Fruit fly (Drosophila melanogaster) whole organism, embryonic: ENCODE results near the gene CG17593.

Source experiments
- Abd-B ChIP-seq: fragments of 200-800 bp; sonication (Bioruptor generic); optimal IDR thresholded peaks from 2 replicates; lab custom pipeline; 2018; ENCODE audit warnings: missing biosample characterization, mild to moderate bottlenecking, missing genetic modification characterization, moderate library complexity
- Adf1 ChIP-seq: fragments of 200-800 bp; sonication (Bioruptor generic); IDR thresholded peaks from 2 replicates; pipeline ENCODE4 v1.3.6; 2022; ENCODE audit warnings: missing biosample characterization, missing genetic modification characterization
- CG12071 ChIP-seq: fragments of 200-800 bp; sonication (Bioruptor generic); optimal IDR thresholded peaks from 3 replicates; lab custom pipeline; 2018; ENCODE audit warnings: missing biosample characterization, mild to moderate bottlenecking, missing genetic modification characterization
- CG12219 ChIP-seq: fragments of 200-800 bp; sonication (Bioruptor generic); optimal IDR thresholded peaks from 3 replicates; lab custom pipeline; 2018; ENCODE audit warnings: missing biosample characterization, mild to moderate bottlenecking, missing genetic modification characterization
- CG12769 ChIP-seq: fragments of 200-800 bp; sonication (Bioruptor generic); optimal IDR thresholded peaks from 2 replicates; lab custom pipeline; 2019; ENCODE audit warnings: missing biosample characterization, mild to moderate bottlenecking, missing genetic modification characterization, moderate library complexity
- CG13624 ChIP-seq: fragments of 200-800 bp; sonication (Bioruptor generic); optimal IDR thresholded peaks from 2 replicates; lab custom pipeline; 2016; ENCODE audit warnings: missing biosample characterization, missing genetic modification characterization
- CG17802 ChIP-seq: fragments of 200-800 bp; sonication (Bioruptor generic); optimal IDR thresholded peaks from 2 replicates; lab custom pipeline; 2018; ENCODE audit warnings: missing biosample characterization, mild to moderate bottlenecking, missing genetic modification characterization, moderate library complexity
- CG18011 ChIP-seq: fragments of 200-800 bp; sonication (Bioruptor generic); optimal IDR thresholded peaks from 2 replicates; lab custom pipeline; 2017; ENCODE audit warnings: missing biosample characterization, missing genetic modification characterization, mild to moderate bottlenecking, moderate library complexity, missing genotype
- CG30431 ChIP-seq: fragments of 200-800 bp; sonication (Bioruptor generic); optimal IDR thresholded peaks from 2 replicates; lab custom pipeline; 2017; ENCODE audit warnings: missing biosample characterization, missing genetic modification characterization
- CG31388 ChIP-seq: fragments of 200-800 bp; sonication (Bioruptor generic); optimal IDR thresholded peaks from 2 replicates; lab custom pipeline; 2016; ENCODE audit warnings: missing biosample characterization, missing genetic modification characterization
- CG3163 ChIP-seq: fragments of 200-800 bp; sonication (Bioruptor generic); optimal IDR thresholded peaks from 3 replicates; lab custom pipeline; 2016; ENCODE audit warnings: missing biosample characterization, missing genetic modification characterization
- CG32532 ChIP-seq: fragments of 200-800 bp; sonication (Bioruptor generic); IDR thresholded peaks from 2 replicates; pipeline ENCODE4 v1.3.6; 2022; ENCODE audit warnings: missing biosample characterization, missing genetic modification characterization
- CG33213 ChIP-seq: fragments of 200-800 bp; sonication (Bioruptor generic); optimal IDR thresholded peaks from 3 replicates; lab custom pipeline; 2016; ENCODE audit warnings: missing biosample characterization, missing genetic modification characterization
- CG34376 ChIP-seq: fragments of 200-800 bp; sonication (Bioruptor generic); optimal IDR thresholded peaks from 2 replicates; lab custom pipeline; 2018; ENCODE audit warnings: missing biosample characterization, mild to moderate bottlenecking, missing genetic modification characterization
- CG4360 ChIP-seq: fragments of 200-800 bp; sonication (Bioruptor generic); IDR thresholded peaks from 2 replicates; pipeline ENCODE4 v1.3.6; 2022; ENCODE audit warnings: missing biosample characterization, missing genetic modification characterization
- CG9609 ChIP-seq: fragments of 200-800 bp; sonication (Bioruptor generic); optimal IDR thresholded peaks from 3 replicates; lab custom pipeline; 2016; ENCODE audit warnings: missing biosample characterization, missing genetic modification characterization
- CG9727 ChIP-seq: fragments of 200-800 bp; sonication (Bioruptor generic); optimal IDR thresholded peaks from 3 replicates; lab custom pipeline; 2017; ENCODE audit warnings: missing biosample characterization, mild to moderate bottlenecking, missing genetic modification characterization
- CHES-1-like ChIP-seq: fragments of 200-800 bp; sonication (Bioruptor generic); optimal IDR thresholded peaks from 2 replicates; lab custom pipeline; 2016; ENCODE audit warnings: missing biosample characterization, missing genetic modification characterization
- Dp ChIP-seq: fragments of 200-800 bp; sonication (Bioruptor generic); optimal IDR thresholded peaks from 2 replicates; lab custom pipeline; 2018; ENCODE audit warnings: missing biosample characterization, mild to moderate bottlenecking, missing genetic modification characterization, moderate library complexity
- HLH54F ChIP-seq: fragments of 200-800 bp; sonication (Bioruptor generic); optimal IDR thresholded peaks from 3 replicates; lab custom pipeline; 2016; ENCODE audit warnings: missing biosample characterization, missing genetic modification characterization
- Hand ChIP-seq: fragments of 200-800 bp; sonication (Bioruptor generic); optimal IDR thresholded peaks from 2 replicates; lab custom pipeline; 2017; ENCODE audit warnings: mild to moderate bottlenecking, missing biosample characterization, missing genetic modification reagents, missing genetic modification characterization
- Jarid2 ChIP-seq: fragments of 200-800 bp; sonication (Bioruptor generic); optimal IDR thresholded peaks from 3 replicates; lab custom pipeline; 2017; ENCODE audit warnings: mild to moderate bottlenecking, missing biosample characterization, missing genetic modification reagents, missing genetic modification characterization
- MTF-1 ChIP-seq: fragments of 200-800 bp; sonication (Bioruptor generic); optimal IDR thresholded peaks from 2 replicates; lab custom pipeline; 2018; ENCODE audit warnings: missing biosample characterization, mild to moderate bottlenecking, missing genetic modification characterization, borderline replicate concordance
- NFAT ChIP-seq: fragments of 200-800 bp; sonication (Bioruptor generic); IDR thresholded peaks from 2 replicates; pipeline ENCODE4 v1.3.6; 2022; ENCODE audit warnings: missing biosample characterization, missing genetic modification characterization
- PHDP ChIP-seq: fragments of 200-800 bp; sonication (Bioruptor generic); optimal IDR thresholded peaks from 3 replicates; lab custom pipeline; 2018; ENCODE audit warnings: missing biosample characterization, mild to moderate bottlenecking, missing genetic modification characterization, moderate library complexity
- Pdp1 ChIP-seq, 2 experiments: fragments of 200-800 bp; sonication (Bioruptor generic); optimal IDR thresholded peaks; 3 replicates each; lab custom pipeline; 2016; ENCODE audit warnings: missing biosample characterization in 2 of 2, missing genetic modification characterization in 2 of 2, mild to moderate bottlenecking in 1 of 2, moderate library complexity in 1 of 2
- Spps ChIP-seq: fragments of 200-800 bp; sonication (Bioruptor generic); optimal IDR thresholded peaks from 2 replicates; lab custom pipeline; 2018; ENCODE audit warnings: missing biosample characterization, mild to moderate bottlenecking, missing genetic modification characterization
- Ssrp ChIP-seq: fragments of 200-800 bp; sonication (Bioruptor generic); optimal IDR thresholded peaks from 2 replicates; lab custom pipeline; 2018; ENCODE audit warnings: missing biosample characterization, mild to moderate bottlenecking, missing genetic modification characterization, moderate library complexity
- Taf1 ChIP-seq: fragments of 200-800 bp; sonication (Bioruptor generic); IDR thresholded peaks from 2 replicates; pipeline ENCODE4 v1.3.6; 2022; ENCODE audit warnings: missing biosample characterization, missing genetic modification characterization
- amos ChIP-seq: fragments of 200-800 bp; sonication (Bioruptor generic); IDR thresholded peaks from 2 replicates; pipeline ENCODE4 v1.3.6; 2022; ENCODE audit warnings: missing biosample characterization, missing genetic modification characterization; ENCODE audit not compliant: partially characterized antibody
- ash1 ChIP-seq: fragments of 200-800 bp; sonication (Bioruptor generic); optimal IDR thresholded peaks from 2 replicates; lab custom pipeline; 2018; ENCODE audit warnings: missing biosample characterization, mild to moderate bottlenecking, missing genetic modification characterization
- bab2 ChIP-seq: fragments of 200-800 bp; sonication (Bioruptor generic); optimal IDR thresholded peaks from 2 replicates; lab custom pipeline; 2016; ENCODE audit warnings: missing biosample characterization, missing genetic modification characterization
- br ChIP-seq: fragments of >200 bp; optimal IDR thresholded peaks from 2 replicates; lab custom pipeline; 2017
- cad ChIP-seq: fragments of >200 bp; optimal IDR thresholded peaks from 2 replicates; lab custom pipeline; 2017; ENCODE audit warnings: missing biosample characterization, missing genetic modification characterization
- chinmo ChIP-seq: fragments of 200-800 bp; sonication (Bioruptor generic); IDR thresholded peaks from 4 replicates; pipeline ENCODE4 v1.3.6; 2022; ENCODE audit warnings: missing biosample characterization, missing genetic modification characterization; ENCODE audit not compliant: partially characterized antibody
- crp ChIP-seq, 2 experiments: fragments of 200-800 bp; sonication (Bioruptor generic); optimal IDR thresholded peaks; 2 replicates in 1 of 2; 3 replicates in 1 of 2; lab custom pipeline; 2017; ENCODE audit warnings: missing biosample characterization in 2 of 2, missing genetic modification characterization in 2 of 2, mild to moderate bottlenecking in 1 of 2, moderate library complexity in 1 of 2
- esg ChIP-seq: fragments of 200-800 bp; sonication (Bioruptor generic); conservative IDR thresholded peaks from 2 replicates; pipeline ENCODE4 v1.3.6; 2022; ENCODE audit warnings: missing biosample characterization, missing genetic modification characterization
- gsb ChIP-seq: fragments of 200-800 bp; sonication (Bioruptor generic); IDR thresholded peaks from 2 replicates; pipeline ENCODE4 v1.3.6; 2022; ENCODE audit warnings: missing biosample characterization, missing genetic modification characterization
- lola ChIP-seq, 3 experiments: fragments of >200 bp in 2 of 3; fragments of 200-800 bp in 1 of 3; sonication (Bioruptor generic) in 1 of 3; optimal IDR thresholded peaks; 2 replicates each; lab custom pipeline; 2017 to 2019; ENCODE audit warnings: missing biosample characterization in 3 of 3, missing genetic modification characterization in 3 of 3, mild to moderate bottlenecking in 1 of 3, moderate library complexity in 1 of 3
- lov ChIP-seq, 2 experiments: fragments of 200-800 bp in 1 of 2; fragments of >200 bp in 1 of 2; sonication (Bioruptor generic) in 1 of 2; IDR thresholded peaks in 1 of 2; optimal IDR thresholded peaks in 1 of 2; 2 replicates in 1 of 2; 3 replicates in 1 of 2; pipeline versions ENCODE4 v1.3.6 to Lab custom; 2017 to 2022; ENCODE audit warnings: missing biosample characterization in 1 of 2, missing genetic modification characterization in 1 of 2
- psq ChIP-seq: fragments of 200-800 bp; sonication (Bioruptor generic); optimal IDR thresholded peaks from 2 replicates; lab custom pipeline; 2017; ENCODE audit warnings: missing biosample characterization, missing genetic modification characterization
- pum ChIP-seq: fragments of 200-800 bp; sonication (Bioruptor generic); optimal IDR thresholded peaks from 2 replicates; lab custom pipeline; 2016; ENCODE audit warnings: missing biosample characterization, missing genetic modification characterization
- ranshi ChIP-seq: fragments of 200-800 bp; sonication (Bioruptor generic); IDR thresholded peaks from 2 replicates; pipeline ENCODE4 v1.3.6; 2022; ENCODE audit warnings: missing biosample characterization, missing genetic modification characterization
- scrt ChIP-seq: fragments of 200-800 bp; sonication (Bioruptor generic); optimal IDR thresholded peaks from 2 replicates; lab custom pipeline; 2018; ENCODE audit warnings: missing biosample characterization, mild to moderate bottlenecking, missing genetic modification characterization, moderate library complexity
- sd ChIP-seq: fragments of 200-800 bp; sonication (Bioruptor generic); optimal IDR thresholded peaks from 3 replicates; lab custom pipeline; 2018; ENCODE audit warnings: missing biosample characterization, mild to moderate bottlenecking, missing genetic modification characterization, moderate library complexity
- sima ChIP-seq: fragments of 200-800 bp; sonication (Bioruptor generic); optimal IDR thresholded peaks from 2 replicates; lab custom pipeline; 2016; ENCODE audit warnings: missing biosample characterization, missing genetic modification characterization
- tio ChIP-seq: fragments of 200-800 bp; sonication (Bioruptor generic); optimal IDR thresholded peaks from 2 replicates; lab custom pipeline; 2017; ENCODE audit warnings: missing biosample characterization, missing genetic modification characterization, inconsistent platforms
- zen ChIP-seq: fragments of 200-800 bp; sonication (Bioruptor generic); optimal IDR thresholded peaks from 3 replicates; lab custom pipeline; 2018; ENCODE audit warnings: missing biosample characterization, mild to moderate bottlenecking, missing genetic modification characterization, moderate library complexity

CG17593 gene

dm6 chr2L:3534227-3534842 lies 19.7 kb downstream of the CG17593 start (continued):
- peak; percentile 37; the same call in 1 of the 2 replicates for TF ChIP-seq CG32532 (GFP tag; lab: Robert Waterston, UW)
- peak; percentile 13 for TF ChIP-seq CG33213
- no peak for TF ChIP-seq Jarid2
- peak; percentile 27 for TF ChIP-seq Spps (tag; lab: Kevin White, UChicago)
- TF ChIP-seq chinmo: 0 out of 4 replicates have a peak, but pooled peaks have one; percentile 22
- no peak for TF ChIP-seq psq (GFP tag; lab: Kevin White, UChicago)
- no peak for TF ChIP-seq Taf1 (GFP tag; lab: Robert Waterston, UW)
- no peak for TF ChIP-seq CG17802
- peak; percentile 42; the same call in 1 of the 2 replicates for TF ChIP-seq NFAT (GFP tag; lab: Robert Waterston, UW)
- TF ChIP-seq CG9609 (GFP tag; lab: Kevin White, UChicago): peak; percentile 14
- TF ChIP-seq br: no peak
- TF ChIP-seq zen (tag; lab: Kevin White, UChicago): peak; percentile 10
- TF ChIP-seq amos: no peak
- no peak for TF ChIP-seq cad (GFP tag; lab: Kevin White, UChicago)
- TF ChIP-seq crp (GFP tag; optimal IDR thresholded peaks at IDR 0.05; lab: Kevin White, UChicago): no peak
- no peak for TF ChIP-seq CG12769 (tag; lab: Kevin White, UChicago)
- no peak for TF ChIP-seq ash1
- TF ChIP-seq scrt: no peak
- peak; percentile 36 for TF ChIP-seq tio (GFP tag; lab: Kevin White, UChicago)
- TF ChIP-seq Adf1 (GFP tag; lab: Robert Waterston, UW): no peak
- TF ChIP-seq CG9727 (GFP tag; lab: Kevin White, UChicago): peak; percentile 11
- no peak for TF ChIP-seq sima (GFP tag; lab: Kevin White, UChicago)
- TF ChIP-seq lola (GFP tag; optimal IDR thresholded peaks at IDR 0.05; lab: Kevin White, UChicago): peak in 1 of 3 experiments; percentile 47
- TF ChIP-seq CG13624 (GFP tag; lab: Kevin White, UChicago): peak; percentile 33
- no peak for TF ChIP-seq CG31388 (GFP tag; lab: Kevin White, UChicago)
- no peak for TF ChIP-seq Dp (GFP tag; lab: Kevin White, UChicago)
- TF ChIP-seq bab2 (GFP tag; lab: Kevin White, UChicago): peak; percentile 32
- TF ChIP-seq CG4360 (GFP tag; lab: Robert Waterston, UW): peak; percentile 90
- no peak for TF ChIP-seq Hand (GFP tag; lab: Kevin White, UChicago)
- peak; percentile 46 for TF ChIP-seq HLH54F (GFP tag; lab: Kevin White, UChicago)
- TF ChIP-seq gsb (GFP tag; lab: Robert Waterston, UW): no peak
- TF ChIP-seq CG3163 (GFP tag; lab: Kevin White, UChicago): no peak
- TF ChIP-seq CG34376 (GFP tag; lab: Kevin White, UChicago): no peak
- peak; percentile 65 for TF ChIP-seq PHDP (tag; lab: Kevin White, UChicago)
- TF ChIP-seq lov (optimal IDR thresholded peaks at IDR 0.05; lab: Kevin White, UChicago): no peak
- TF ChIP-seq lov (GFP tag; IDR thresholded peaks at IDR 0.05; lab: Robert Waterston, UW): peak; percentile 83; the same call in 2 of the 3 replicates
- no peak for TF ChIP-seq MTF-1
- peak; percentile 61 for TF ChIP-seq Ssrp (tag; lab: Kevin White, UChicago)
- TF ChIP-seq CG30431 (GFP tag; lab: Kevin White, UChicago): peak; percentile 11
- TF ChIP-seq CHES-1-like: no peak
- TF ChIP-seq esg (GFP tag; lab: Robert Waterston, UW): peak; percentile 54; the same call in 1 of the 2 replicates
- peak; percentile 32 for TF ChIP-seq Abd-B
- TF ChIP-seq CG12219 (GFP tag; lab: Kevin White, UChicago): peak; percentile 36
- TF ChIP-seq CG18011 (GFP tag; lab: Kevin White, UChicago): no peak
- peak; percentile 41; the same call in 1 of the 2 replicates for TF ChIP-seq ranshi (GFP tag; lab: Robert Waterston, UW)
- TF ChIP-seq CG12071 (GFP tag; lab: Kevin White, UChicago): no peak
- TF ChIP-seq Pdp1 (GFP tag; optimal IDR thresholded peaks at IDR 0.05; lab: Kevin White, UChicago): peak; percentile 44 to 51
- TF ChIP-seq sd (tag; lab: Kevin White, UChicago): peak; percentile 59
- peak; percentile 32 for TF ChIP-seq pum
